Fruit fly (Drosophila melanogaster) whole organism, wandering third instar larva: ENCODE data around the gene CG14969.

Experiments
- Abd-B ChIP-seq: fragments of >200 bp; optimal IDR thresholded peaks from 2 replicates; lab custom pipeline; 2017; ENCODE audit warnings: missing biosample characterization, missing genetic modification characterization
- CG32264 ChIP-seq: fragments of 200-800 bp; sonication (Bioruptor generic); optimal IDR thresholded peaks from 2 replicates; lab custom pipeline; 2016; ENCODE audit warnings: missing biosample characterization, missing genetic modification characterization
- CrebA ChIP-seq: fragments of 200-800 bp; sonication (Bioruptor generic); optimal IDR thresholded peaks from 2 replicates; lab custom pipeline; 2016; ENCODE audit warnings: missing biosample characterization, mild to moderate bottlenecking, missing genetic modification characterization, borderline replicate concordance
- HLH106 ChIP-seq: fragments of 200-800 bp; optimal IDR thresholded peaks from 3 replicates; lab custom pipeline; 2019; ENCODE audit warnings: missing biosample characterization, mild to moderate bottlenecking, missing genetic modification characterization, moderate library complexity
- Hnf4 ChIP-seq: fragments of 200-800 bp; sonication (Bioruptor generic); optimal IDR thresholded peaks from 2 replicates; lab custom pipeline; 2016; ENCODE audit warnings: missing biosample characterization, mild to moderate bottlenecking, missing genetic modification characterization
- Hr78 ChIP-seq: fragments of >200 bp; optimal IDR thresholded peaks from 2 replicates; lab custom pipeline; 2017; ENCODE audit warnings: missing biosample characterization, missing genetic modification characterization
- Hr83 ChIP-seq: fragments of 200-300 bp; sonication (Bioruptor generic); optimal IDR thresholded peaks from 2 replicates; lab custom pipeline; 2016; ENCODE audit warnings: missing biosample characterization, mild to moderate bottlenecking, missing genetic modification characterization, moderate library complexity; ENCODE audit not compliant: poor library complexity, severe bottlenecking
- Myc ChIP-seq: fragments of >200 bp; optimal IDR thresholded peaks from 2 replicates; lab custom pipeline; 2017
- N ChIP-seq: fragments of >200 bp; optimal IDR thresholded peaks from 2 replicates; lab custom pipeline; 2018; ENCODE audit warnings: missing biosample characterization, missing external identifiers, missing genetic modification characterization
- Sp1 ChIP-seq: fragments of 200-800 bp; sonication (Bioruptor generic); optimal IDR thresholded peaks from 3 replicates; lab custom pipeline; 2019; ENCODE audit warnings: missing biosample characterization, mild to moderate bottlenecking, missing genetic modification characterization, moderate library complexity
- br ChIP-seq: fragments of 200-800 bp; sonication (Bioruptor generic); optimal IDR thresholded peaks from 2 replicates; lab custom pipeline; 2016; ENCODE audit warnings: missing biosample characterization, missing genetic modification characterization
- brk ChIP-seq: fragments of 200-800 bp; sonication (Bioruptor generic); optimal IDR thresholded peaks from 2 replicates; lab custom pipeline; 2016; ENCODE audit warnings: missing biosample characterization, mild to moderate bottlenecking, missing genetic modification characterization
- dl ChIP-seq, 2 experiments: fragments of 175-275, 200-275 bp in 1 of 2; fragments of 200-275 bp in 1 of 2; sonication (Bioruptor generic); optimal IDR thresholded peaks; lab custom pipeline; 2018; ENCODE audit warnings: mild to moderate bottlenecking in 2 of 2, missing biosample characterization in 2 of 2, missing genetic modification characterization in 2 of 2, moderate library complexity in 2 of 2; ENCODE audit not compliant: partially characterized antibody in 2 of 2, insufficient read depth in 1 of 2
- fru ChIP-seq: fragments of 200-800 bp; sonication (Bioruptor generic); optimal IDR thresholded peaks from 3 replicates; lab custom pipeline; 2016; ENCODE audit warnings: missing biosample characterization, mild to moderate bottlenecking, missing genetic modification characterization
- pan ChIP-seq: fragments of >200 bp; optimal IDR thresholded peaks from 2 replicates; lab custom pipeline; 2017
- sage ChIP-seq: fragments of 200-800 bp; sonication (Bioruptor generic); optimal IDR thresholded peaks from 2 replicates; lab custom pipeline; 2016; ENCODE audit warnings: missing biosample characterization, mild to moderate bottlenecking, missing genetic modification characterization
- sv ChIP-seq: fragments of 200-800 bp; sonication (Bioruptor generic); optimal IDR thresholded peaks from 3 replicates; lab custom pipeline; 2016; ENCODE audit warnings: missing biosample characterization, missing genetic modification characterization
- usp ChIP-seq: fragments of >200 bp; optimal IDR thresholded peaks from 2 replicates; lab custom pipeline; 2017; ENCODE audit warnings: missing biosample characterization, missing genetic modification characterization
- woc ChIP-seq: sonication (Bioruptor generic); optimal IDR thresholded peaks from 2 replicates; lab custom pipeline; 2016; ENCODE audit warnings: missing biosample characterization, mild to moderate bottlenecking, missing genetic modification characterization

Gene CG14969

dm6 chr3L:3283264-3283663 is 51.5 kb downstream of the CG14969 start:
- TF ChIP-seq woc (GFP tag; lab: Kevin White, UChicago) (no peak), dl (GFP tag; optimal IDR thresholded peaks at IDR 0.05; lab: Kevin White, UChicago; ENCODE audit: insufficient read depth in 1 of 2, partially characterized antibody in 2 of 2) (no peak), Hr83 (GFP tag; lab: Kevin White, UChicago) (no peak), Hnf4 (no peak), CrebA (GFP tag; lab: Kevin White, UChicago) (no peak), brk (GFP tag; lab: Kevin White, UChicago) (no peak), Sp1 (GFP tag; lab: Kevin White, UChicago) (no peak), HLH106 (tag; lab: Kevin White, UChicago) (no peak), Hr78 (GFP tag; lab: Kevin White, UChicago) (no peak), N (no peak), br (GFP tag; lab: Kevin White, UChicago) (no peak), CG32264 (GFP tag; lab: Kevin White, UChicago) (no peak), Myc (lab: Kevin White, UChicago) (no peak), usp (GFP tag; lab: Kevin White, UChicago) (no peak), fru (GFP tag; lab: Kevin White, UChicago) (no peak), sv (GFP tag; lab: Kevin White, UChicago) (no peak), pan (lab: Kevin White, UChicago) (no peak), sage (GFP tag; lab: Kevin White, UChicago) (no peak), Abd-B (GFP tag; lab: Kevin White, UChicago) (no peak)
